Fruit fly (Drosophila melanogaster): ENCODE measurements around the gene Gmd.

Gmd gene

dm6 chr2L:4976988-4977551 lies at the start of gene Gmd, which contains the start of gene CG3792 (continued):
- TF ChIP-seq dmrt99B (tag; optimal IDR thresholded peaks at IDR 0.05) (no peak), oc (tag; optimal IDR thresholded peaks at IDR 0.05) (peak; percentile 92), gce (GFP tag; IDR thresholded peaks at IDR 0.05) (peak; percentile 85; the same call in 2 of the 3 replicates), NfI (GFP tag; optimal IDR thresholded peaks at IDR 0.05) (peak; percentile 95), Awh (GFP tag; IDR thresholded peaks at IDR 0.05) (peak; percentile 96), CG14050 (GFP tag; IDR thresholded peaks at IDR 0.05) (peak; percentile 93), CG11560 (tag; IDR thresholded peaks at IDR 0.05) (peak; percentile 92), CG10321 (GFP tag; IDR thresholded peaks at IDR 0.05) (peak; percentile 81), chm (GFP tag; IDR thresholded peaks at IDR 0.05) (peak; percentile 91), CG17385 (GFP tag; optimal IDR thresholded peaks at IDR 0.05) (peak; percentile 85), cad (GFP tag; optimal IDR thresholded peaks at IDR 0.05) (no peak), tx (GFP tag; optimal IDR thresholded peaks at IDR 0.05) (peak; percentile 94), CG2889 (GFP tag; IDR thresholded peaks at IDR 0.05) (peak; percentile 92), az2 (GFP tag; optimal IDR thresholded peaks at IDR 0.05) (peak; percentile 95), Fer2 (tag; optimal IDR thresholded peaks at IDR 0.05) (peak; percentile 92), CG14014 (GFP tag; IDR thresholded peaks at IDR 0.05) (peak; percentile 95), D19B (GFP tag; optimal IDR thresholded peaks at IDR 0.05) (peak; percentile 85), CG4854 (GFP tag; optimal IDR thresholded peaks at IDR 0.05) (peak; percentile 95), CG17361 (GFP tag; IDR thresholded peaks at IDR 0.05) (peak; percentile 98), esg (GFP tag; conservative IDR thresholded peaks at IDR 0.05) (peak; percentile 95), CG1233 (GFP tag; optimal IDR thresholded peaks at IDR 0.05) (peak; percentile 94), p53 (GFP tag; optimal IDR thresholded peaks at IDR 0.05) (peak; percentile 86), CG16815 (GFP tag; optimal IDR thresholded peaks at IDR 0.05) (peak; percentile 93), CG3726 (GFP tag; IDR thresholded peaks at IDR 0.05) (peak; percentile 94), Sin3A (optimal IDR thresholded peaks at IDR 0.05) (peak; percentile 82), CG43689 (GFP tag; IDR thresholded peaks at IDR 0.05) (peak; percentile 87), Myb (GFP tag; optimal IDR thresholded peaks at IDR 0.05) (peak; percentile 77), Lhr (GFP tag; optimal IDR thresholded peaks at IDR 0.05) (peak; percentile 81), CG10366 (GFP tag; IDR thresholded peaks at IDR 0.05) (peak; percentile 94), gem (tag; optimal IDR thresholded peaks at IDR 0.05) (peak; percentile 95), sim (GFP tag; IDR thresholded peaks at IDR 0.05) (peak; percentile 94), CG7928 (GFP tag; optimal IDR thresholded peaks at IDR 0.05) (peak; percentile 72), HLHmδ (GFP tag; optimal IDR thresholded peaks at IDR 0.05) (no peak), CG34224 (GFP tag; IDR thresholded peaks at IDR 0.05; ENCODE audit: partially characterized antibody) (peak; percentile 89), ato (GFP tag; IDR thresholded peaks at IDR 0.05; ENCODE audit: partially characterized antibody) (peak; percentile 54; the same call in 1 of the 2 replicates)

- TF ChIP-seq HHEX (GFP tag; optimal IDR thresholded peaks at IDR 0.05) (no peak), stwl (tag; optimal IDR thresholded peaks at IDR 0.05) (no peak), chif (GFP tag; optimal IDR thresholded peaks at IDR 0.05) (no peak), fu2 (GFP tag; optimal IDR thresholded peaks at IDR 0.05) (no peak), cwo (GFP tag; optimal IDR thresholded peaks at IDR 0.05) (peak; percentile 34), chinmo (GFP tag; IDR thresholded peaks at IDR 0.05; ENCODE audit: partially characterized antibody) (0 out of 4 replicates have a peak, but pooled peaks have one; percentile 16), Pdp1 (GFP tag; optimal IDR thresholded peaks at IDR 0.05) (peak in 1 of 2 experiments; percentile 27), Gsc (GFP tag; IDR thresholded peaks at IDR 0.05) (no peak), CG10543 (GFP tag; optimal IDR thresholded peaks at IDR 0.05) (no peak), CG34376 (GFP tag; optimal IDR thresholded peaks at IDR 0.05) (peak; percentile 82), sug (tag; optimal IDR thresholded peaks at IDR 0.05) (peak; percentile 50), Ets65A (GFP tag) (peak; percentile 8), CTCF (GFP tag; optimal IDR thresholded peaks at IDR 0.05) (no peak), Tbp (GFP tag; optimal IDR thresholded peaks at IDR 0.05) (no peak), bbx (GFP tag; IDR thresholded peaks at IDR 0.05; ENCODE audit: partially characterized antibody) (no peak), CG7357 (GFP tag; IDR thresholded peaks at IDR 0.05) (no peak), CG3847 (GFP tag; IDR thresholded peaks at IDR 0.05) (no peak)
Measured at dm6 chr2L:5025557-5025956, 48.7 kb upstream of the Gmd start.

All from whole organism, embryonic.